Fruit fly (Drosophila melanogaster) whole organism, wandering third instar larva: ENCODE data around the gene CG32195.

Source experiments
- Dif ChIP-seq: fragments of 200-275, 200-300 bp; sonication (Bioruptor generic); optimal IDR thresholded peaks from 2 replicates; lab custom pipeline; 2018; ENCODE audit warnings: missing biosample characterization, missing genetic modification characterization; ENCODE audit not compliant: partially characterized antibody
- Hr78 ChIP-seq: fragments of >200 bp; optimal IDR thresholded peaks from 2 replicates; lab custom pipeline; 2017; ENCODE audit warnings: missing biosample characterization, missing genetic modification characterization
- Rel ChIP-seq, 2 experiments: fragments of 200-800 bp; sonication (Bioruptor generic) in 1 of 2; optimal IDR thresholded peaks; 2 replicates in 1 of 2; 3 replicates in 1 of 2; lab custom pipeline; 2016 to 2019; ENCODE audit warnings: mild to moderate bottlenecking in 2 of 2, missing biosample characterization in 2 of 2, missing genetic modification characterization in 2 of 2, moderate library complexity in 1 of 2
- brk ChIP-seq: fragments of 200-800 bp; sonication (Bioruptor generic); optimal IDR thresholded peaks from 2 replicates; lab custom pipeline; 2016; ENCODE audit warnings: missing biosample characterization, mild to moderate bottlenecking, missing genetic modification characterization
- fru ChIP-seq: fragments of 200-800 bp; sonication (Bioruptor generic); optimal IDR thresholded peaks from 3 replicates; lab custom pipeline; 2016; ENCODE audit warnings: missing biosample characterization, mild to moderate bottlenecking, missing genetic modification characterization
- pan ChIP-seq: fragments of >200 bp; optimal IDR thresholded peaks from 2 replicates; lab custom pipeline; 2017
- psq ChIP-seq: fragments of 200-800 bp; sonication (Bioruptor generic); optimal IDR thresholded peaks from 3 replicates; lab custom pipeline; 2017; ENCODE audit warnings: missing biosample characterization, mild to moderate bottlenecking, missing genetic modification characterization, moderate library complexity
- rgr ChIP-seq: fragments of 200-800 bp; sonication (Bioruptor generic); optimal IDR thresholded peaks from 3 replicates; lab custom pipeline; 2016; ENCODE audit warnings: missing biosample characterization, mild to moderate bottlenecking, missing genetic modification characterization
- tai ChIP-seq: sonication (Bioruptor generic); optimal IDR thresholded peaks from 2 replicates; lab custom pipeline; 2016; ENCODE audit warnings: missing biosample characterization, missing genetic modification characterization
- usp ChIP-seq: fragments of >200 bp; optimal IDR thresholded peaks from 2 replicates; lab custom pipeline; 2017; ENCODE audit warnings: missing biosample characterization, missing genetic modification characterization

DNA sequence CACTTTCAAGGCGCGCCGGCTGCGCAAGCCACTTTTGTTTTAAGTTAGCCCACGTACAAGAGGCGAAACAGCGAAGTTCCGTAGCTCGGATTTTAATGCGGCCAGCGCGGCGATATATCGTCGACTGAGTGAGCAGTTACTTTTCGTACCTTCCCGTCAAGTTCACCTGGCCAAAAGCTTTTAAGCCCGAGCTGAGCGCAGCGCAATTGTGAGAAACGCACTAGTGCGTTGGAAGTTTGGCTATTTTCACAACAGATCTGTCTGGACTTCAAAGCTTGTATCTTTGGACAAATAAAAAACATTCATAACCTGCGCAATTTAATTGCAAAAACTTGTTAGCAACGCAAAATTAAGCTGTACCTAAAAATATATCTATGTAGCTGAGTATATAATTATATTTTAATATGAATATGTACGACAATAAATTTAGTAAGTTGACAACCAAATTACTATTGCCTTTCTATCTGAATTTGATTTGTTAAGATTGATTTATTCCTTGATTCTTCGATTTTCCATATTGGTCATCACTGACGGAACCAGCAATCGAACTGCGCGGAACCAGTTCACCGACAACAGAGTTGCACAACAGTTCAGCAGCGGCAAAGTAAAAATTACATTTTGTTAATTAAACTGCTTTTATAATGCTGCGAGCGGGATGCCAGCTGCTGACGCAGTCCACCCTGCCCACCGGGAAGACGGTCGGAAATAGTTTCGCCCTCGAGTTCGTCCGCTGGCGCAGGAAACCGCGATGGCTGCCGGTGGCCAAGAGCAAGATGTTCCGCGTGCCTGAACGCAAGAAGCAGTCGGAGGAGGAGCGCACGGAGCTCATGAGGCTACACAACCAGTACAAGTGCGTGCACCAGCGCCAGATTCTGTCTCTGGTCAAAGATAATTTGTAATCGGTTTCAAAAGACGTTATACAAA, 6.5 kb upstream of the CG32195 start, which contains the start of the genes CG13698 and mRpS26:
- TF ChIP-seq fru (GFP tag; lab: Kevin White, UChicago) (peak; percentile 95), rgr (GFP tag; lab: Kevin White, UChicago) (peak; percentile 67), Hr78 (GFP tag; lab: Kevin White, UChicago) (no peak), tai (no peak), pan (lab: Kevin White, UChicago) (no peak), usp (GFP tag; lab: Kevin White, UChicago) (no peak), psq (GFP tag; lab: Kevin White, UChicago) (peak; percentile 57), Dif (peak; percentile 37), brk (GFP tag; lab: Kevin White, UChicago) (no peak), Rel (GFP tag; optimal IDR thresholded peaks at IDR 0.05; lab: Kevin White, UChicago) (no peak), Rel (tag; optimal IDR thresholded peaks at IDR 0.05; lab: Kevin White, UChicago) (peak; percentile 6)
